Fruit fly (Drosophila melanogaster) whole organism, embryonic: Measurements from ENCODE around the gene vas.

Source experiments
- ATbp ChIP-seq: fragments of 200-800 bp; sonication (Bioruptor generic); optimal IDR thresholded peaks from 2 replicates; lab custom pipeline; 2017; ENCODE audit warnings: missing biosample characterization, mild to moderate bottlenecking, missing genetic modification characterization, missing genetic modification reagents
- Asciz ChIP-seq: fragments of 200-800 bp; sonication (Bioruptor generic); optimal IDR thresholded peaks from 2 replicates; lab custom pipeline; 2017; ENCODE audit warnings: missing biosample characterization, mild to moderate bottlenecking, missing genetic modification characterization, missing genetic modification reagents
- Bgb ChIP-seq: fragments of 200-800 bp; sonication (Bioruptor generic); IDR thresholded peaks from 2 replicates; pipeline ENCODE4 v1.3.6; 2022; ENCODE audit warnings: missing biosample characterization, missing genetic modification characterization; ENCODE audit not compliant: partially characterized antibody
- Blimp-1 ChIP-seq: fragments of 200-800 bp; sonication (Bioruptor generic); optimal IDR thresholded peaks from 3 replicates; lab custom pipeline; 2018; ENCODE audit warnings: missing biosample characterization, missing genetic modification characterization, mild to moderate bottlenecking, moderate library complexity, missing genetic modification reagents
- Bteb2 ChIP-seq: fragments of 200-800 bp; sonication (Bioruptor generic); optimal IDR thresholded peaks from 2 replicates; lab custom pipeline; 2016; ENCODE audit warnings: missing biosample characterization, missing genetic modification characterization
- C15 ChIP-seq: fragments of 200-800 bp; sonication (Bioruptor generic); IDR thresholded peaks from 3 replicates; pipeline ENCODE4 v1.3.6; 2022; ENCODE audit warnings: missing biosample characterization, missing genetic modification characterization
- CG11093 ChIP-seq: fragments of 200-800 bp; sonication (Bioruptor generic); IDR thresholded peaks from 3 replicates; pipeline ENCODE4 v1.3.6; 2022; ENCODE audit warnings: missing biosample characterization, missing genetic modification characterization
- CG11695 ChIP-seq: fragments of 200-800 bp; sonication (Bioruptor generic); IDR thresholded peaks from 3 replicates; pipeline ENCODE4 v1.3.6; 2022; ENCODE audit warnings: missing biosample characterization, missing genetic modification characterization
- CG12219 ChIP-seq: fragments of 200-800 bp; sonication (Bioruptor generic); optimal IDR thresholded peaks from 3 replicates; lab custom pipeline; 2018; ENCODE audit warnings: missing biosample characterization, mild to moderate bottlenecking, missing genetic modification characterization
- CG12236 ChIP-seq: fragments of 200-800 bp; sonication (Bioruptor generic); optimal IDR thresholded peaks from 2 replicates; lab custom pipeline; 2016; ENCODE audit warnings: missing biosample characterization, missing genetic modification characterization
- CG13123 ChIP-seq: fragments of 200-800 bp; sonication (Bioruptor generic); optimal IDR thresholded peaks from 2 replicates; lab custom pipeline; 2016; ENCODE audit warnings: missing biosample characterization, missing genetic modification characterization
- CG13624 ChIP-seq: fragments of 200-800 bp; sonication (Bioruptor generic); optimal IDR thresholded peaks from 2 replicates; lab custom pipeline; 2016; ENCODE audit warnings: missing biosample characterization, missing genetic modification characterization
- CG14710 ChIP-seq: fragments of 200-800 bp; sonication (Bioruptor generic); optimal IDR thresholded peaks from 3 replicates; lab custom pipeline; 2019; ENCODE audit warnings: missing biosample characterization, mild to moderate bottlenecking, missing genetic modification characterization, moderate library complexity
- CG1647 ChIP-seq: fragments of 200-800 bp; sonication (Bioruptor generic); optimal IDR thresholded peaks from 3 replicates; lab custom pipeline; 2016; ENCODE audit warnings: missing biosample characterization, missing genetic modification characterization
- CG16779 ChIP-seq: fragments of 200-800 bp; sonication (Bioruptor generic); IDR thresholded peaks from 2 replicates; pipeline ENCODE4 v1.3.6; 2022; ENCODE audit warnings: missing biosample characterization, missing genetic modification characterization
- CG17186 ChIP-seq: fragments of 200-800 bp; sonication (Bioruptor generic); optimal IDR thresholded peaks from 3 replicates; lab custom pipeline; 2017; ENCODE audit warnings: missing biosample characterization, missing genetic modification reagents, missing genetic modification characterization
- CG2199 ChIP-seq: fragments of 200-800 bp; sonication (Bioruptor generic); IDR thresholded peaks from 3 replicates; pipeline ENCODE4 v1.3.6; 2022; ENCODE audit warnings: missing biosample characterization, missing genetic modification characterization
- CG2889 ChIP-seq: fragments of 200-800 bp; sonication (Bioruptor generic); IDR thresholded peaks from 3 replicates; pipeline ENCODE4 v1.3.6; 2022; ENCODE audit warnings: missing biosample characterization, missing genetic modification characterization
- CG30403 ChIP-seq: fragments of 200-800 bp; sonication (Bioruptor generic); optimal IDR thresholded peaks from 3 replicates; lab custom pipeline; 2016; ENCODE audit warnings: missing biosample characterization, missing genetic modification characterization
- CG31365 ChIP-seq: fragments of 200-800 bp; sonication (Bioruptor generic); optimal IDR thresholded peaks from 2 replicates; lab custom pipeline; 2018; ENCODE audit warnings: missing biosample characterization, mild to moderate bottlenecking, missing genetic modification characterization
- CG4707 ChIP-seq: fragments of 200-800 bp; sonication (Bioruptor generic); optimal IDR thresholded peaks from 2 replicates; lab custom pipeline; 2018; ENCODE audit warnings: missing biosample characterization, mild to moderate bottlenecking, missing genetic modification characterization, moderate library complexity
- CG6654 ChIP-seq: fragments of 200-800 bp; sonication (Bioruptor generic); optimal IDR thresholded peaks from 2 replicates; lab custom pipeline; 2017; ENCODE audit warnings: missing biosample characterization, mild to moderate bottlenecking, missing genetic modification characterization
- CG8290 ChIP-seq, 3 experiments: fragments of 200-800 bp; sonication (Bioruptor generic); optimal IDR thresholded peaks; 2 replicates each; lab custom pipeline; 2016 to 2019; ENCODE audit warnings: missing biosample characterization in 3 of 3, missing genetic modification characterization in 3 of 3, mild to moderate bottlenecking in 2 of 3, moderate library complexity in 1 of 3
- CG8944 ChIP-seq: fragments of 200-800 bp; sonication (Bioruptor generic); optimal IDR thresholded peaks from 3 replicates; lab custom pipeline; 2016; ENCODE audit warnings: missing biosample characterization, missing genetic modification characterization
- CHES-1-like ChIP-seq: fragments of 200-800 bp; sonication (Bioruptor generic); optimal IDR thresholded peaks from 2 replicates; lab custom pipeline; 2016; ENCODE audit warnings: missing biosample characterization, missing genetic modification characterization
- Drgx ChIP-seq: fragments of 200-800 bp; sonication (Bioruptor generic); IDR thresholded peaks from 2 replicates; pipeline ENCODE4 v1.3.6; 2022; ENCODE audit warnings: missing biosample characterization, missing genetic modification characterization
- ase ChIP-seq: fragments of 200-800 bp; sonication (Bioruptor generic); IDR thresholded peaks from 3 replicates; pipeline ENCODE4 v1.3.6; 2022; ENCODE audit warnings: missing biosample characterization, missing genetic modification characterization
- bcd ChIP-seq: fragments of 200-800 bp; sonication (Bioruptor generic); optimal IDR thresholded peaks from 2 replicates; lab custom pipeline; 2017; ENCODE audit warnings: missing biosample characterization, mild to moderate bottlenecking, missing genetic modification characterization
- btn ChIP-seq: fragments of 200-800 bp; sonication (Bioruptor generic); optimal IDR thresholded peaks from 2 replicates; lab custom pipeline; 2016; ENCODE audit warnings: missing biosample characterization, missing genetic modification characterization
- chif ChIP-seq, 2 experiments: fragments of 200-800 bp; sonication (Bioruptor generic); optimal IDR thresholded peaks; 3 replicates each; lab custom pipeline; 2016; ENCODE audit warnings: missing biosample characterization in 2 of 2, missing genetic modification characterization in 2 of 2
- danr ChIP-seq: fragments of 200-800 bp; sonication (Bioruptor generic); IDR thresholded peaks from 2 replicates; pipeline ENCODE4 v1.3.6; 2022; ENCODE audit warnings: missing biosample characterization, missing genetic modification characterization
- dysf ChIP-seq: fragments of 200-800 bp; sonication (Bioruptor generic); IDR thresholded peaks from 3 replicates; pipeline ENCODE4 v1.3.6; 2022; ENCODE audit warnings: missing biosample characterization, missing genetic modification characterization
- ewg ChIP-seq: fragments of 200-800 bp; sonication (Bioruptor generic); optimal IDR thresholded peaks from 3 replicates; lab custom pipeline; 2017; ENCODE audit warnings: mild to moderate bottlenecking, missing biosample characterization, missing genetic modification reagents, missing genetic modification characterization
- eyg ChIP-seq: fragments of 200-800 bp; sonication (Bioruptor generic); optimal IDR thresholded peaks from 3 replicates; lab custom pipeline; 2016; ENCODE audit warnings: missing biosample characterization, missing genetic modification characterization
- ftz-f1 ChIP-seq: fragments of 200-800 bp; sonication (Bioruptor generic); optimal IDR thresholded peaks from 2 replicates; lab custom pipeline; 2016; ENCODE audit warnings: missing biosample characterization, missing genetic modification characterization
- gcm2 ChIP-seq: fragments of 200-800 bp; sonication (Bioruptor generic); optimal IDR thresholded peaks from 2 replicates; lab custom pipeline; 2016; ENCODE audit warnings: missing biosample characterization, missing genetic modification characterization
- insv ChIP-seq, 2 experiments: fragments of 200-800 bp; sonication (Bioruptor generic); optimal IDR thresholded peaks; 3 replicates each; lab custom pipeline; 2016 to 2018; ENCODE audit warnings: missing biosample characterization in 2 of 2, missing genetic modification characterization in 2 of 2
- lab ChIP-seq: fragments of 200-800 bp; sonication (Bioruptor generic); optimal IDR thresholded peaks from 3 replicates; lab custom pipeline; 2017; ENCODE audit warnings: missing biosample characterization, missing genetic modification characterization, mild to moderate bottlenecking, moderate library complexity, missing genetic modification reagents
- lola ChIP-seq, 3 experiments: fragments of >200 bp in 2 of 3; fragments of 200-800 bp in 1 of 3; sonication (Bioruptor generic) in 1 of 3; optimal IDR thresholded peaks; 2 replicates each; lab custom pipeline; 2017 to 2019; ENCODE audit warnings: missing biosample characterization in 3 of 3, missing genetic modification characterization in 3 of 3, mild to moderate bottlenecking in 1 of 3, moderate library complexity in 1 of 3
- nmo ChIP-seq: fragments of 200-800 bp; sonication (Bioruptor generic); optimal IDR thresholded peaks from 2 replicates; lab custom pipeline; 2018; ENCODE audit warnings: missing biosample characterization, mild to moderate bottlenecking, missing genetic modification characterization, moderate library complexity
- pan ChIP-seq, 4 experiments: fragments of >200 bp in 3 of 4; fragments of 200-800 bp in 1 of 4; sonication (Bioruptor generic) in 1 of 4; optimal IDR thresholded peaks in 3 of 4; IDR thresholded peaks in 1 of 4; 2 replicates each; pipeline versions ENCODE4 v1.3.6 to Lab custom; 2017 to 2022; ENCODE audit warnings: missing biosample characterization in 2 of 4, missing genetic modification characterization in 2 of 4, mixed read lengths in 1 of 4
- phol ChIP-seq: fragments of 200-800 bp; sonication (Bioruptor generic); optimal IDR thresholded peaks from 3 replicates; lab custom pipeline; 2018; ENCODE audit warnings: missing biosample characterization, mild to moderate bottlenecking, missing genetic modification characterization, moderate library complexity
- pita ChIP-seq: fragments of 200-800 bp; sonication (Bioruptor generic); optimal IDR thresholded peaks from 2 replicates; lab custom pipeline; 2017; ENCODE audit warnings: missing biosample characterization, mild to moderate bottlenecking, missing genetic modification characterization
- psq ChIP-seq: fragments of 200-800 bp; sonication (Bioruptor generic); optimal IDR thresholded peaks from 2 replicates; lab custom pipeline; 2017; ENCODE audit warnings: missing biosample characterization, missing genetic modification characterization
- sens ChIP-seq: fragments of 200-800 bp; sonication (Bioruptor generic); peaks from one replicate; lab custom pipeline; 2016; ENCODE audit warnings: missing biosample characterization, missing genetic modification characterization
- seq ChIP-seq: fragments of 200-800 bp; sonication (Bioruptor generic); IDR thresholded peaks from 2 replicates; pipeline ENCODE4 v1.3.6; 2022; ENCODE audit warnings: missing biosample characterization, missing genetic modification characterization
- ssp ChIP-seq: fragments of 200-800 bp; sonication (Bioruptor generic); IDR thresholded peaks from 2 replicates; pipeline ENCODE4 v1.3.6; 2022; ENCODE audit warnings: missing biosample characterization, missing genetic modification characterization
- stwl ChIP-seq: fragments of 200-800 bp; sonication (Bioruptor generic); optimal IDR thresholded peaks from 3 replicates; lab custom pipeline; 2018; ENCODE audit warnings: missing biosample characterization, mild to moderate bottlenecking, missing genetic modification characterization, moderate library complexity
- wdn ChIP-seq: fragments of 200-800 bp; sonication (Bioruptor generic); IDR thresholded peaks from 2 replicates; pipeline ENCODE4 v1.3.6; 2022; ENCODE audit warnings: missing biosample characterization, missing genetic modification characterization

The vas gene

dm6 chr2L:15113234-15113916, 51.9 kb downstream of the vas start, which contains the start of gene stc (continued):
- TF ChIP-seq ewg (GFP tag; lab: Kevin White, UChicago) (peak; percentile 9), ftz-f1 (GFP tag; lab: Kevin White, UChicago) (peak; percentile 18), lola (GFP tag; optimal IDR thresholded peaks at IDR 0.05; lab: Kevin White, UChicago) (no peak), CG8290 (GFP tag; optimal IDR thresholded peaks at IDR 0.05; lab: Kevin White, UChicago) (peak; percentile 46), CG8290 (tag; optimal IDR thresholded peaks at IDR 0.05; lab: Kevin White, UChicago) (no peak), CG4707 (no peak), CG16779 (GFP tag; lab: Robert Waterston, UW) (no peak), CG14710 (tag; lab: Kevin White, UChicago) (peak; percentile 69), Drgx (peak; percentile 23; the same call in 1 of the 2 replicates), CG2199 (GFP tag; lab: Robert Waterston, UW) (peak; percentile 69; the same call in 2 of the 3 replicates), ssp (no peak), wdn (no peak), CG1647 (GFP tag; lab: Kevin White, UChicago) (peak; percentile 14), sens (peak; percentile 93), gcm2 (GFP tag; lab: Kevin White, UChicago) (no peak), CG13624 (peak; percentile 74), CHES-1-like (GFP tag; lab: Kevin White, UChicago) (peak; percentile 67), danr (no peak), dysf (GFP tag; lab: Robert Waterston, UW) (peak; percentile 14; the same call in 1 of the 3 replicates), CG8944 (GFP tag; lab: Kevin White, UChicago) (peak; percentile 36), CG13123 (peak; percentile 61), Bteb2 (GFP tag; lab: Kevin White, UChicago) (peak; percentile 44), ATbp (GFP tag; lab: Kevin White, UChicago) (no peak), btn (GFP tag; lab: Kevin White, UChicago) (no peak), CG30403 (peak; percentile 63), nmo (peak; percentile 46), Bgb (peak; percentile 88), CG12219 (no peak), insv (GFP tag; optimal IDR thresholded peaks at IDR 0.05; lab: Kevin White, UChicago) (peak in 1 of 2 experiments; percentile 39), CG11695 (GFP tag; lab: Robert Waterston, UW) (no peak), chif (GFP tag; optimal IDR thresholded peaks at IDR 0.05; lab: Kevin White, UChicago) (peak; percentile 6 to 62), Blimp-1 (GFP tag; lab: Kevin White, UChicago) (peak; percentile 83), stwl (tag; lab: Kevin White, UChicago) (peak; percentile 99), CG31365 (peak; percentile 14), CG17186 (GFP tag; lab: Kevin White, UChicago) (peak; percentile 74), CG6654 (GFP tag; lab: Kevin White, UChicago) (no peak), pita (GFP tag; lab: Kevin White, UChicago) (no peak), phol (tag; lab: Kevin White, UChicago) (peak; percentile 50), seq (GFP tag; lab: Robert Waterston, UW) (no peak), Asciz (GFP tag; lab: Kevin White, UChicago) (no peak), lab (GFP tag; lab: Kevin White, UChicago) (peak; percentile 50), bcd (peak; percentile 41), ase (GFP tag; lab: Robert Waterston, UW) (no peak), CG12236 (GFP tag; lab: Kevin White, UChicago) (peak; percentile 14), CG11093 (GFP tag; lab: Robert Waterston, UW) (no peak), pan (optimal IDR thresholded peaks at IDR 0.05; lab: Kevin White, UChicago) (no peak), pan (GFP tag; optimal IDR thresholded peaks at IDR 0.05 in 1 of 2, IDR thresholded peaks at IDR 0.05 in 1 of 2) (no peak), eyg (no peak), psq (GFP tag; lab: Kevin White, UChicago) (no peak), C15 (GFP tag; lab: Robert Waterston, UW) (no peak), CG2889 (no peak)
